Worm (Caenorhabditis elegans) whole organism, L4 larva: ENCODE data around the gene F58G1.3.

Experiments used
- F10B5.3 ChIP-seq: sonication (generic microtip); optimal IDR thresholded peaks from 2 replicates; lab custom pipeline; 2016; ENCODE audit warnings: mild to moderate bottlenecking, missing genetic modification characterization, missing compliant biosample characterization
- F44E2.7 ChIP-seq: fragments of 200-800 bp; sonication (Bioruptor generic); IDR thresholded peaks from 2 replicates; pipeline ENCODE4 v2.1.2; 2022; ENCODE audit warnings: missing genetic modification characterization, missing compliant biosample characterization
- F49E8.2 ChIP-seq: sonication (generic microtip); optimal IDR thresholded peaks from 2 replicates; lab custom pipeline; 2016; ENCODE audit warnings: missing compliant biosample characterization, mild to moderate bottlenecking, missing genetic modification characterization, borderline replicate concordance
- Y105C5A.15 ChIP-seq: fragments of 200-800 bp; sonication (Bioruptor generic); IDR thresholded peaks from 2 replicates; pipeline ENCODE4 v1.3.6; 2022; ENCODE audit warnings: missing genetic modification characterization, missing compliant biosample characterization
- Y48G9A.11 ChIP-seq: fragments of 200-800 bp; sonication (Bioruptor generic); IDR thresholded peaks from 2 replicates; pipeline ENCODE4 v1.3.6; 2022; ENCODE audit warnings: missing genetic modification reagents, missing genetic modification characterization, missing compliant biosample characterization
- aha-1 ChIP-seq: fragments of 150-350 bp; peaks from one replicate; lab custom pipeline; 2014; ENCODE audit warnings: missing biosample characterization, missing genetic modification characterization
- ama-1 ChIP-seq: fragments of 150-350 bp; optimal IDR thresholded peaks from 2 replicates; lab custom pipeline; 2014; ENCODE audit warnings: inconsistent platforms, mixed read lengths
- ceh-32 ChIP-seq: sonication (generic microtip); optimal IDR thresholded peaks from 2 replicates; lab custom pipeline; 2016; ENCODE audit warnings: mild to moderate bottlenecking, missing genetic modification characterization, missing compliant biosample characterization; ENCODE audit not compliant: poor library complexity
- ceh-62 ChIP-seq: sonication (generic microtip); optimal IDR thresholded peaks from 2 replicates; lab custom pipeline; 2017; ENCODE audit warnings: missing biosample characterization, missing genetic modification characterization
- ceh-82 ChIP-seq: sonication (generic microtip); optimal IDR thresholded peaks from 2 replicates; lab custom pipeline; 2017; ENCODE audit warnings: missing biosample characterization, missing genetic modification characterization
- ces-1 ChIP-seq: fragments of 150-350 bp; sonication (generic microtip); optimal IDR thresholded peaks from 4 replicates; lab custom pipeline; 2014; ENCODE audit warnings: missing biosample characterization, missing genetic modification reagents, missing genetic modification characterization
- daf-16 ChIP-seq, 3 experiments: sonication (generic microtip); optimal IDR thresholded peaks; 2 replicates each; lab custom pipeline; 2016 to 2017; ENCODE audit warnings: missing genetic modification characterization in 3 of 3, missing genetic modification reagents in 3 of 3, mild to moderate bottlenecking in 2 of 3, missing compliant biosample characterization in 2 of 3, missing biosample characterization in 1 of 3, moderate library complexity in 1 of 3
- duxl-1 ChIP-seq: sonication (generic microtip); optimal IDR thresholded peaks from 2 replicates; lab custom pipeline; 2016; ENCODE audit warnings: mild to moderate bottlenecking, missing genetic modification characterization, moderate library complexity, missing compliant biosample characterization; ENCODE audit not compliant: poor library complexity
- egl-27 ChIP-seq: sonication (generic microtip); optimal IDR thresholded peaks from 3 replicates; lab custom pipeline; 2017; ENCODE audit warnings: missing biosample characterization, missing genetic modification reagents, missing genetic modification characterization
- egl-43 ChIP-seq: fragments of 200-800 bp; sonication (Bioruptor generic); IDR thresholded peaks from 2 replicates; pipeline ENCODE4 v1.3.6; 2022; ENCODE audit warnings: missing genetic modification reagents, missing genetic modification characterization, missing compliant biosample characterization
- fos-1 ChIP-seq: fragments of 150-350 bp; optimal IDR thresholded peaks from 2 replicates; lab custom pipeline; 2014; ENCODE audit warnings: missing biosample characterization, missing genetic modification characterization
- hif-1 ChIP-seq, 2 experiments: sonication (generic microtip); optimal IDR thresholded peaks; 2 replicates each; lab custom pipeline; 2016 to 2017; ENCODE audit warnings: missing compliant biosample characterization in 2 of 2, missing genetic modification characterization in 2 of 2, missing genetic modification reagents in 2 of 2, missing genotype in 2 of 2, mild to moderate bottlenecking in 1 of 2
- hlh-11 ChIP-seq: fragments of 200-800 bp; sonication (Bioruptor generic); optimal IDR thresholded peaks from 2 replicates; lab custom pipeline; 2018; ENCODE audit warnings: mild to moderate bottlenecking, missing genetic modification characterization, missing compliant biosample characterization
- jun-1 ChIP-seq: fragments of 150-350 bp; optimal IDR thresholded peaks from 2 replicates; lab custom pipeline; 2014; ENCODE audit warnings: missing biosample characterization, missing genetic modification reagents, missing genetic modification characterization
- lin-13 ChIP-seq: fragments of 150-350 bp; optimal IDR thresholded peaks from 2 replicates; lab custom pipeline; 2014; ENCODE audit warnings: missing biosample characterization, missing genetic modification reagents, missing genetic modification characterization
- lin-15B ChIP-seq: fragments of 150-350 bp; sonication (generic microtip); optimal IDR thresholded peaks from 3 replicates; lab custom pipeline; 2014; ENCODE audit warnings: missing biosample characterization, missing genetic modification characterization
- lin-38 ChIP-seq: fragments of 200-800 bp; sonication (Bioruptor generic); IDR thresholded peaks from 2 replicates; pipeline ENCODE4 v1.3.6; 2022; ENCODE audit warnings: missing genetic modification reagents, missing genetic modification characterization, missing compliant biosample characterization
- lsy-2 ChIP-seq, 2 experiments: fragments of 150-350 bp in 1 of 2; sonication (generic microtip) in 1 of 2; optimal IDR thresholded peaks; 2 replicates each; lab custom pipeline; 2014 to 2017; ENCODE audit warnings: missing biosample characterization in 2 of 2, missing genetic modification characterization in 2 of 2
- madf-9 ChIP-seq: fragments of 200-800 bp; sonication (Bioruptor generic); conservative IDR thresholded peaks from 2 replicates; pipeline ENCODE4 v1.3.6; 2022; ENCODE audit warnings: missing genetic modification reagents, missing genetic modification characterization, missing compliant biosample characterization
- mdl-1 ChIP-seq, 2 experiments: fragments of 150-350 bp in 1 of 2; sonication (generic microtip) in 1 of 2; optimal IDR thresholded peaks; 2 replicates each; lab custom pipeline; 2014 to 2017; ENCODE audit warnings: missing biosample characterization in 2 of 2, missing genetic modification characterization in 2 of 2
- mxl-3 ChIP-seq: fragments of 200-800 bp; sonication (Bioruptor generic); optimal IDR thresholded peaks from 2 replicates; lab custom pipeline; 2018; ENCODE audit warnings: mild to moderate bottlenecking, missing genetic modification characterization, missing compliant biosample characterization
- nhr-11 ChIP-seq: fragments of 150-350 bp; optimal IDR thresholded peaks from 2 replicates; lab custom pipeline; 2014; ENCODE audit warnings: missing biosample characterization, missing genetic modification characterization
- pha-4 ChIP-seq, 2 experiments: fragments of 150-350 bp in 1 of 2; fragments of 200-800 bp in 1 of 2; sonication (Bioruptor generic) in 1 of 2; IDR thresholded peaks in 1 of 2; optimal IDR thresholded peaks in 1 of 2; 2 replicates each; pipeline versions ENCODE4 v1.3.6 to Lab custom; 2014 to 2022; ENCODE audit warnings: missing genetic modification characterization in 2 of 2, missing genetic modification reagents in 2 of 2, missing biosample characterization in 1 of 2, missing compliant biosample characterization in 1 of 2
- php-3 ChIP-seq: fragments of 200-800 bp; sonication (Bioruptor generic); IDR thresholded peaks from 2 replicates; pipeline ENCODE4 v1.3.6; 2022; ENCODE audit warnings: missing genetic modification reagents, missing genetic modification characterization, missing compliant biosample characterization
- pqm-1 ChIP-seq: sonication (generic microtip); optimal IDR thresholded peaks from 2 replicates; lab custom pipeline; 2017; ENCODE audit warnings: missing biosample characterization, missing genetic modification characterization
- sdz-12 ChIP-seq: fragments of 200-800 bp; sonication (Bioruptor generic); optimal IDR thresholded peaks from 2 replicates; lab custom pipeline; 2018; ENCODE audit warnings: mild to moderate bottlenecking, missing genetic modification characterization, missing compliant biosample characterization
- snpc-4 ChIP-seq: fragments of 150-350 bp; optimal IDR thresholded peaks from 2 replicates; lab custom pipeline; 2014; ENCODE audit warnings: missing biosample characterization, missing genetic modification characterization
- unc-39 ChIP-seq: sonication (generic microtip); optimal IDR thresholded peaks from 2 replicates; lab custom pipeline; 2017; ENCODE audit warnings: missing biosample characterization, missing genetic modification characterization
- zfp-3 ChIP-seq: fragments of 200-800 bp; sonication (Bioruptor generic); conservative IDR thresholded peaks from 2 replicates; pipeline ENCODE4 v1.3.6; 2022; ENCODE audit warnings: missing genetic modification reagents, missing genetic modification characterization, missing compliant biosample characterization

F58G1.3 gene

DNA sequence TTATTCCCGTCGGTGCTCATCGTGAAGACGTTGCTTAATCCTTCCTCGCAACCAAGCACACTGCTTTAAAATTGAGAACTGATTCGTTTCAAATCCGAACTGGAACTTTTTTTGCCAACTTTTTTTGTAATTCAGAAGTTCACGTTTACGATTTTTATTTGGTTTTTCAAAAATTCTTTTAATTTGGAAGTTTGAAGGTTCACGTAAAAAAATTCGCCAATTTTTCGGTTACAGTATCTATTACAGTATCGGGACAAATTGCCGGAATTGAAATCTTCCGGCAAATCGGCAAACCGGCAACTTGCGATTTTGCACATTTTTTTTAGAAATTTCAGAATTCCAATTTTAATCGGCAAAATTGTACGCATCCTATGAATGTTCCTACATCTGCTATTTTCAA lies at the start of gene F58G1.3:
TSS of gene F58G1.3 (minus strand) at position 101 of the 400 bp plus-strand sequence.
- TF ChIP-seq php-3 (GFP tag; lab: Robert Waterston, UW) (no peak), daf-16 (GFP tag; optimal IDR thresholded peaks at IDR 0.05; lab: Kevin White, UChicago) (no peak), daf-16 (tag; optimal IDR thresholded peaks at IDR 0.05; lab: Kevin White, UChicago) (no peak), mdl-1 (tag; optimal IDR thresholded peaks at IDR 0.05; lab: Kevin White, UChicago) (no peak), egl-27 (tag; lab: Kevin White, UChicago) (no peak), egl-43 (GFP tag; lab: Robert Waterston, UW) (no peak), ceh-82 (no peak), fos-1 (tag; lab: Kevin White, UChicago) (no peak), sdz-12 (GFP tag; lab: Kevin White, UChicago) (no peak), lin-13 (GFP tag; lab: Kevin White, UChicago) (no peak), hif-1 (tag; optimal IDR thresholded peaks at IDR 0.05; lab: Kevin White, UChicago) (no peak), ama-1 (lab: Kevin White, UChicago) (no peak), ceh-62 (tag; lab: Kevin White, UChicago) (no peak), ceh-32 (tag; lab: Kevin White, UChicago) (no peak), jun-1 (tag; lab: Kevin White, UChicago) (no peak), pqm-1 (tag; lab: Kevin White, UChicago) (no peak)

DNA sequence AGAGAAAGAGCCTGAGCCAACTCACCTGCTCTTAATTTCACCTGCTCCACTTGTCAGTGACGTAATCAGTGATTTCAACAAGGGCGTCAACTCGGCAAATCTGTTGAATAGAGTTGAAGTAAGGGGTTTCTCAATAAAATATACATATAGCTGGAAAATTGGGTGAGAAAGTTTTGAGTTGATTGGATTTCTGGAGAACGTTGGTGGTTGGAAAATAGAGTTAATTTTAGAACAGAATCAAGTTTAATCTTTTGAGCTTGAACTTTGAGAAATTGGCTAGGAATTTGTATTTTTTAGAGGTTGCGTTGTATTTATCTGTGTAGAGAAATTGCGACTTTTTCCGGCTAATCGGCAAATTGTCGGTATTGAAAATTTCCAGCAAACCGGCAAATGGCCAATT lies 41.5 kb upstream of the F58G1.3 start, which contains the start of gene Y38F1A.4:
TSS of gene Y38F1A.4 (minus strand) at position 101 of the 400 bp plus-strand sequence.
- TF ChIP-seq sdz-12 (GFP tag; lab: Kevin White, UChicago) (no peak), duxl-1 (tag; lab: Kevin White, UChicago) (no peak), egl-27 (tag; lab: Kevin White, UChicago) (no peak)

DNA sequence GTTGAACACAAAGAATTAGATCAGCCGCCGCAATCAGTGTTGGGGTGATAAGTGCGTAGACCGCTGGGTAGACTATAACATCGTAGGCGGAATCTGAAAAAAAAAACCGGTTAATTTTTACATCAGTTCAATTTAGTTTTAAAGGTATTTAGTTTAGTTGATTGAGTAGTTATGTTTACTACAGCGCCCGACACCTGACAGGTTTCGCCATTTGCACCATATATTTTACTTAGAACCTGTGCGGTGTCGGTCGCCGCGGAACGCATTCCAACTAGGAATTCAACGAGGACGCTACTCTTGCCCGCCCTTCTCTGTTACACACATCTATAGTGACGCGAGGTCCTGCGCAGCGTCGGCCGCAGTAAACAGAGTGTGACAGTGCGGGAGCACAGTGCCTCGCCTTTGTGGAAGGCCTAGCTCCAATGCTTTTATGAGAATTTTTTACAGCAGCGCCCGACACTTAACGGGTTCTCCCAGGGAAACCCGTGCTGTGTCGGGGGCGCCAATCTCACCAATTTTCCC lies 40.4 kb upstream of the F58G1.3 start:
- TF ChIP-seq nhr-11 (tag; lab: Kevin White, UChicago) (no peak), snpc-4 (tag; lab: Kevin White, UChicago) (peak; percentile 16), ces-1 (GFP tag; lab: Kevin White, UChicago) (no peak)

ce11 chrII:12966274-12966673 lies 38.1 kb upstream of the F58G1.3 start:
- TF ChIP-seq aha-1 (tag; lab: Kevin White, UChicago), result peak; percentile 6
- TF ChIP-seq Y105C5A.15 (GFP tag; lab: Robert Waterston, UW), result no peak
- TF ChIP-seq nhr-11 (tag; lab: Kevin White, UChicago), result no peak
- no peak for TF ChIP-seq F49E8.2
- no peak for TF ChIP-seq Y48G9A.11 (GFP tag; lab: Robert Waterston, UW)
- no peak for TF ChIP-seq madf-9 (GFP tag; lab: Robert Waterston, UW)
- TF ChIP-seq F10B5.3 (tag; lab: Kevin White, UChicago), result no peak

ce11 chrII:12965589-12965988 lies 37.4 kb upstream of the F58G1.3 start:
- TF ChIP-seq lin-38 (GFP tag; lab: Robert Waterston, UW), result no peak
- no peak for TF ChIP-seq unc-39 (tag; lab: Kevin White, UChicago)
- TF ChIP-seq php-3 (GFP tag; lab: Robert Waterston, UW), result no peak
- peak; percentile 45 for TF ChIP-seq hlh-11 (tag; lab: Kevin White, UChicago)
- no peak for TF ChIP-seq zfp-3 (GFP tag; lab: Robert Waterston, UW)
- peak; percentile 44 for TF ChIP-seq mxl-3 (GFP tag; lab: Kevin White, UChicago)

DNA sequence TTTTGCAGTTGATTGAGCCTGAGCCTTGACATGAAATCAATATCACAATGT lies 37.2 kb upstream of the F58G1.3 start, which contains the start of gene ptr-18:
TSS of gene ptr-18 (plus strand) at position 9 of the 51 bp plus-strand sequence.
- TF ChIP-seq nhr-11 (tag; lab: Kevin White, UChicago), result no peak
- TF ChIP-seq hlh-11 (tag; lab: Kevin White, UChicago), result no peak
- TF ChIP-seq lin-15B (tag; lab: Kevin White, UChicago), result no peak
- TF ChIP-seq F44E2.7 (GFP tag; lab: Robert Waterston, UW), result no peak
- TF ChIP-seq lsy-2 (tag; optimal IDR thresholded peaks at IDR 0.05; lab: Kevin White, UChicago), result no peak
- no peak for TF ChIP-seq pha-4 (GFP tag; IDR thresholded peaks at IDR 0.05; lab: Robert Waterston, UW)
- no peak for TF ChIP-seq pha-4 (tag; optimal IDR thresholded peaks at IDR 0.05; lab: Kevin White, UChicago)
